Worm (Caenorhabditis elegans) whole organism, early embryonic: Measurements from ENCODE around the gene dhrs-4.

Experiments
- B0310.2 ChIP-seq: sonication (generic microtip); optimal IDR thresholded peaks from 2 replicates; lab custom pipeline; 2016; ENCODE audit warnings: mild to moderate bottlenecking, missing genetic modification characterization, missing compliant biosample characterization
- F13C5.2 ChIP-seq: sonication (generic microtip); optimal IDR thresholded peaks from 2 replicates; lab custom pipeline; 2017; ENCODE audit warnings: mild to moderate bottlenecking, missing genetic modification characterization, inconsistent platforms, missing compliant biosample characterization
- aly-1 ChIP-seq: sonication (generic microtip); optimal IDR thresholded peaks from 2 replicates; lab custom pipeline; 2016; ENCODE audit warnings: missing genetic modification characterization, missing compliant biosample characterization
- ama-1 ChIP-seq: fragments of 150-350 bp; optimal IDR thresholded peaks from 2 replicates; lab custom pipeline; 2014
- ceh-13 ChIP-seq: fragments of 200-800 bp; sonication (Bioruptor generic); optimal IDR thresholded peaks from 2 replicates; lab custom pipeline; 2018; ENCODE audit warnings: mild to moderate bottlenecking, missing genetic modification characterization, missing compliant biosample characterization
- ceh-36 ChIP-seq: sonication (generic microtip); optimal IDR thresholded peaks from 2 replicates; lab custom pipeline; 2016; ENCODE audit warnings: missing genetic modification characterization, inconsistent platforms, missing compliant biosample characterization
- ets-7 ChIP-seq: sonication (generic microtip); optimal IDR thresholded peaks from 2 replicates; lab custom pipeline; 2016; ENCODE audit warnings: missing genotype, missing genetic modification characterization, missing compliant biosample characterization
- flt-1 ChIP-seq: fragments of 200-800 bp; sonication (Bioruptor generic); IDR thresholded peaks from 2 replicates; pipeline ENCODE4 v1.3.6; 2022; ENCODE audit warnings: missing genetic modification characterization, missing compliant biosample characterization
- hmbx-1 ChIP-seq: sonication (generic microtip); optimal IDR thresholded peaks from 2 replicates; lab custom pipeline; 2016; ENCODE audit warnings: mild to moderate bottlenecking, missing genetic modification characterization, missing compliant biosample characterization
- hmg-4 ChIP-seq: fragments of 200-800 bp; sonication (Bioruptor generic); optimal IDR thresholded peaks from 2 replicates; lab custom pipeline; 2018; ENCODE audit warnings: mild to moderate bottlenecking, missing genetic modification characterization, missing compliant biosample characterization
- hnd-1 ChIP-seq: sonication (generic microtip); optimal IDR thresholded peaks from 2 replicates; lab custom pipeline; 2016; ENCODE audit warnings: missing genetic modification characterization, missing compliant biosample characterization
- pes-1 ChIP-seq: fragments of 200-800 bp; sonication (Bioruptor generic); IDR thresholded peaks from 2 replicates; pipeline ENCODE4 v1.3.6; 2022; ENCODE audit warnings: missing genetic modification reagents, missing genetic modification characterization, missing compliant biosample characterization
- scrt-1 ChIP-seq: fragments of 200-800 bp; sonication (Bioruptor generic); IDR thresholded peaks from 2 replicates; pipeline ENCODE4 v1.3.6; 2022; ENCODE audit warnings: missing genetic modification characterization, missing compliant biosample characterization
- sea-1 ChIP-seq: fragments of 200-800 bp; sonication (Bioruptor generic); conservative IDR thresholded peaks from 2 replicates; pipeline ENCODE4 v1.3.6; 2022; ENCODE audit warnings: missing genetic modification characterization, missing compliant biosample characterization
- tbx-11 ChIP-seq: fragments of 200-800 bp; sonication (Bioruptor generic); IDR thresholded peaks from 2 replicates; pipeline ENCODE4 v1.3.6; 2022; ENCODE audit warnings: missing genetic modification characterization, missing compliant biosample characterization
- tbx-37 ChIP-seq: fragments of 200-800 bp; sonication (Bioruptor generic); conservative IDR thresholded peaks from 2 replicates; pipeline ENCODE4 v1.3.6; 2022; ENCODE audit warnings: missing genetic modification reagents, missing genetic modification characterization, missing compliant biosample characterization
- tra-4 ChIP-seq: sonication (generic microtip); optimal IDR thresholded peaks from 2 replicates; lab custom pipeline; 2017; ENCODE audit warnings: missing genetic modification characterization, missing compliant biosample characterization

Gene dhrs-4

ce11 chrV:12895772-12896171 is 26.6 kb upstream of the dhrs-4 start, which contains the start of gene ttbk-7:
Gene ttbk-7, minus strand, starts transcription at chrV:12895872.
- TF ChIP-seq hnd-1 (tag; lab: Kevin White, UChicago) (no peak), tra-4 (tag; lab: Kevin White, UChicago) (no peak), aly-1 (tag; lab: Kevin White, UChicago) (no peak), B0310.2 (tag; lab: Kevin White, UChicago) (no peak), tbx-11 (GFP tag; lab: Robert Waterston, UW) (no peak), hmg-4 (GFP tag; lab: Kevin White, UChicago) (no peak), F13C5.2 (tag; lab: Kevin White, UChicago) (no peak)

- TF ChIP-seq ceh-36 (tag; lab: Kevin White, UChicago) = no peak
- TF ChIP-seq sea-1 (GFP tag; lab: Robert Waterston, UW) = no peak
- no peak for TF ChIP-seq ceh-13
- no peak for TF ChIP-seq ama-1 (lab: Kevin White, UChicago)
- TF ChIP-seq hnd-1 (tag; lab: Kevin White, UChicago) = no peak
- TF ChIP-seq pes-1 (GFP tag; lab: Robert Waterston, UW) = no peak
- no peak for TF ChIP-seq F13C5.2 (tag; lab: Kevin White, UChicago)
- no peak for TF ChIP-seq tbx-11 (GFP tag; lab: Robert Waterston, UW)
- no peak for TF ChIP-seq aly-1 (tag; lab: Kevin White, UChicago)
- TF ChIP-seq flt-1 = no peak
- no peak for TF ChIP-seq tbx-37 (GFP tag; lab: Robert Waterston, UW)
- TF ChIP-seq B0310.2 (tag; lab: Kevin White, UChicago) = no peak
- TF ChIP-seq hmbx-1 (tag; lab: Kevin White, UChicago) = no peak
- no peak for TF ChIP-seq hmg-4 (GFP tag; lab: Kevin White, UChicago)
- TF ChIP-seq scrt-1 = no peak
- TF ChIP-seq tra-4 (tag; lab: Kevin White, UChicago) = no peak
- TF ChIP-seq ets-7 = no peak
Observed at ce11 chrV:12896850-12897249, 25.6 kb upstream of the dhrs-4 start.

ce11 chrV:12897338-12897737 is 25.1 kb upstream of the dhrs-4 start:
- TF ChIP-seq pes-1 (GFP tag; lab: Robert Waterston, UW) (no peak), hnd-1 (tag; lab: Kevin White, UChicago) (no peak), tra-4 (tag; lab: Kevin White, UChicago) (no peak), ceh-36 (tag; lab: Kevin White, UChicago) (no peak), hmbx-1 (tag; lab: Kevin White, UChicago) (no peak), B0310.2 (tag; lab: Kevin White, UChicago) (no peak), ets-7 (no peak), aly-1 (tag; lab: Kevin White, UChicago) (no peak), scrt-1 (no peak), F13C5.2 (tag; lab: Kevin White, UChicago) (no peak), tbx-37 (GFP tag; lab: Robert Waterston, UW) (no peak), sea-1 (GFP tag; lab: Robert Waterston, UW) (no peak), hmg-4 (GFP tag; lab: Kevin White, UChicago) (no peak), tbx-11 (GFP tag; lab: Robert Waterston, UW) (no peak), ceh-13 (no peak), flt-1 (no peak), ama-1 (lab: Kevin White, UChicago) (no peak)

- TF ChIP-seq ceh-13 (no peak), hmg-4 (GFP tag; lab: Kevin White, UChicago) (no peak), ceh-36 (tag; lab: Kevin White, UChicago) (no peak), ets-7 (no peak), sea-1 (GFP tag; lab: Robert Waterston, UW) (no peak), aly-1 (tag; lab: Kevin White, UChicago) (no peak), scrt-1 (no peak), flt-1 (no peak), tra-4 (tag; lab: Kevin White, UChicago) (no peak), tbx-11 (GFP tag; lab: Robert Waterston, UW) (no peak), ama-1 (lab: Kevin White, UChicago) (no peak), pes-1 (GFP tag; lab: Robert Waterston, UW) (no peak), hnd-1 (tag; lab: Kevin White, UChicago) (no peak), B0310.2 (tag; lab: Kevin White, UChicago) (no peak), F13C5.2 (tag; lab: Kevin White, UChicago) (no peak), hmbx-1 (tag; lab: Kevin White, UChicago) (no peak), tbx-37 (GFP tag; lab: Robert Waterston, UW) (no peak)
Observed at ce11 chrV:12898583-12899232, 23.7 kb upstream of the dhrs-4 start.

ce11 chrV:12901301-12901700 is 21.1 kb upstream of the dhrs-4 start:
- TF ChIP-seq sea-1 (GFP tag; lab: Robert Waterston, UW) (no peak), aly-1 (tag; lab: Kevin White, UChicago) (no peak), flt-1 (no peak), hnd-1 (tag; lab: Kevin White, UChicago) (no peak), tbx-37 (GFP tag; lab: Robert Waterston, UW) (no peak), scrt-1 (no peak), hmg-4 (GFP tag; lab: Kevin White, UChicago) (no peak), tra-4 (tag; lab: Kevin White, UChicago) (no peak), ets-7 (no peak), pes-1 (GFP tag; lab: Robert Waterston, UW) (no peak), ama-1 (lab: Kevin White, UChicago) (no peak), B0310.2 (tag; lab: Kevin White, UChicago) (no peak), hmbx-1 (tag; lab: Kevin White, UChicago) (no peak)

- TF ChIP-seq ama-1 (lab: Kevin White, UChicago) (no peak), tbx-11 (GFP tag; lab: Robert Waterston, UW) (no peak), ets-7 (no peak), F13C5.2 (tag; lab: Kevin White, UChicago) (no peak), flt-1 (no peak), hmbx-1 (tag; lab: Kevin White, UChicago) (no peak)
Observed at ce11 chrV:12904054-12904453, 18.4 kb upstream of the dhrs-4 start, which contains the start of gene ttr-27. Gene ttr-27, minus strand, starts transcription at chrV:12904098.
